Worm (Caenorhabditis elegans): ENCODE data around the gene F07G6.8.
"Not testable (repeated sequence)": the region's sequence is repeated elsewhere in the genome, so short reads cannot be mapped to it uniquely, and the experiment has no call there.

Gene F07G6.8

ce11 chrX:1703840-1704239 is 16.4 kb downstream of the F07G6.8 start, which contains the start of gene C36C9.5:
C36C9.5 (minus strand) TSS chrX:1703940.
- no peak for TF ChIP-seq nhr-6 (tag; optimal IDR thresholded peaks at IDR 0.05)
- TF ChIP-seq ceh-82 (tag; optimal IDR thresholded peaks at IDR 0.05): no peak

ce11 chrX:1703049-1703448 is 17.2 kb downstream of the F07G6.8 start:
- TF ChIP-seq mbf-1 (tag; optimal IDR thresholded peaks at IDR 0.05) (no peak), nhr-10 (tag; optimal IDR thresholded peaks at IDR 0.05) (no peak), lin-39 (tag; optimal IDR thresholded peaks at IDR 0.05) (no peak), lin-11 (tag; optimal IDR thresholded peaks at IDR 0.05) (no peak), nhr-12 (tag; optimal IDR thresholded peaks at IDR 0.05) (no peak), crh-2 (tag; optimal IDR thresholded peaks at IDR 0.05) (no peak), sma-3 (GFP tag; optimal IDR thresholded peaks at IDR 0.05) (no peak), nhr-23 (tag; optimal IDR thresholded peaks at IDR 0.05) (no peak), nhr-11 (tag; optimal IDR thresholded peaks at IDR 0.05) (no peak), nhr-25 (tag; optimal IDR thresholded peaks at IDR 0.05) (no peak)

ce11 chrX:1698476-1698875 is 21.8 kb downstream of the F07G6.8 start:
- TF ChIP-seq elt-3 (tag; optimal IDR thresholded peaks at IDR 0.05) (no peak), nhr-129 (tag; optimal IDR thresholded peaks at IDR 0.05) (no peak), ztf-1 (GFP tag; conservative IDR thresholded peaks at IDR 0.05) (no peak)

DNA sequence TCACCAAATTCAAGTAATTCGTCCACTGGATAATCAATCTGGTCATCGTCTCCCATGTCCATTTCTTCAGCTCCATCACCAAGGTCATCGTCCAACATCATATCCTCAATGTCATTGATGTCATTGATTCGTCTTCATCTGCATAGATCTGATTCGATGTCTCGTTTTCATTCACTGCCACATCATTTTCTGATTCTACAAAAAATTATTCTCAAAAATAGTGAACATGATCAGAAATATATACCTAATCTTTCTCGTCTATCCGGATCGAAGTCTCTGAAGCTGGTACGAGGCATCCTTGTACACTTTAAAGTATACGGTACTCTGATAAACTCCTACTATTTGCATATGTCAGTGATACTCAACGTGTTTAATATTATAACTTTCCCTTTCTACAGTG is 23.4 kb downstream of the F07G6.8 start, which contains the start of gene C36C9.4:
TSS of gene C36C9.4 (minus strand) at position 101 of the 400 bp plus-strand sequence.
- TF ChIP-seq aly-2, C34F6.9, nhr-237 (tag; optimal IDR thresholded peaks at IDR 0.05): not testable (repeated sequence)

DNA sequence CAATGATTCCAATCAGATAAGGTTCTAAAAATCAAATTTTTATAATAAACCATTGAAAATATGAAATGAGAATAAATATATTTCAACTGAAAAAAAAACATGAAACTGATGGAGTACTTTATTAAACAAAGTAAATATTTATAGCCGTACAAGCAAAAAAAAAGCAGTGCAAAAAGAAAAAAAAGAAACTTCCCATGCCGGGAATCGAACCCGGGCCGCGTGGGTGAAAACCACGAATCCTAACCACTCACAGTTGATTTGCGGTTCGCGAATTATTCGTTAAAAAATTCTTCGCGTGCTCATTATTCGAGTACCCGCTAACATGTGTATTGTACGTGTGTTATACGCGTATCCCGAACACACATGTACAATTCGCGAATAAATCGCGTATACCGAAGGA is 29.4 kb downstream of the F07G6.8 start, which contains the start of gene C36C9.6:
TSS of gene C36C9.6 (minus strand) at position 101 of the 400 bp plus-strand sequence.
- TF ChIP-seq unc-62 (GFP tag; optimal IDR thresholded peaks at IDR 0.05); skn-1 (tag; optimal IDR thresholded peaks at IDR 0.05); nhr-6 (tag; optimal IDR thresholded peaks at IDR 0.05): not testable (repeated sequence)

- TF ChIP-seq ceh-82 (tag; optimal IDR thresholded peaks at IDR 0.05); sem-4 (tag; optimal IDR thresholded peaks at IDR 0.05); unc-62 (GFP tag; optimal IDR thresholded peaks at IDR 0.05): not testable (repeated sequence)
These were observed 30.3 kb downstream of the F07G6.8 start, which contains the start of gene C36C9.12 for ce11 chrX:1689996-1690395. C36C9.12 (minus strand) TSS chrX:1690096.

DNA sequence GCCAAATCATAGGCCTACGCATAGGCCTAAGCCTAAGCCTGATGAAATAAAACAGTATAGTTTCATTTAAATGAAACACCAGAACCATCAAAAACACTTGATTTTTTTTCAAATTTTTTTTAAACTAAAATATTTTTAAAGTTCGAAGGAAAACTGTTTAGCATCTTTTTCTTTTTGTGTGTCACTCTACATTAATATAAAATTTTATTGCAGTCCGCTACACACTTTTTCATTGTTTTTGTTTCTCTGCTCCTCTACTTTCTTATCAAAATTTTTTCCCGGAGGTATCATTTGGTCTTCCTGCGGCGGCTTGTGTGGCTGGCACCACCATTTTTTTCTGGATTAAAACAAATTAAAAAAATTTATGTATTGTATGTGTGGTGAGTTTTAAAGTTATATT is 33.2 kb downstream of the F07G6.8 start, which contains the start of gene C36C9.11:
TSS of gene C36C9.11 (plus strand) at position 301 of the 400 bp plus-strand sequence.
- TF ChIP-seq nhr-12, crh-2, gmeb-1 (tag; optimal IDR thresholded peaks at IDR 0.05): not testable (repeated sequence)

DNA sequence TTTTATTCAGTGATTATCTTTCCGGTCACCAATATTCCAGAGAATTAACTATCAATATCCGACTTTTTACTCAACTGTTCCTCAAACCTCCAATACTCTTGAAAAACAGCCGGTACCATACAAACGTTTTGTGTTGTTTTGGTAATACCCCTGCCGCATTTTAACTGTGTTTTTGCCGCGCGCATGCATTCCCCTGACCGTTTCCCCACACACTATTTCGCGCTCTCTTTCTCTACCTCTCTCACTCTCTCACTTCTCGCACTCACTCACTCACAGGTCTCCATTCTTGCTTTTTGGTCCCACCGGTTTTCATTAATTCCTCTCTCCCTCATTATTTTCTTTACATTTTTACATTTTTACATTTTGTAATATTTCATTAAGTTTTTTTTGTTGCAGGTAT is 37.7 kb downstream of the F07G6.8 start, which contains the start of gene meg-4:
TSS of gene meg-4 (plus strand) at position 397 of the 400 bp plus-strand sequence.
- TF ChIP-seq nhr-23 (tag; optimal IDR thresholded peaks at IDR 0.05) (no peak), mbf-1 (tag; optimal IDR thresholded peaks at IDR 0.05) (no peak), snpc-4 (tag; optimal IDR thresholded peaks at IDR 0.05) (no peak), nhr-129 (tag; optimal IDR thresholded peaks at IDR 0.05) (no peak), nhr-10 (tag; optimal IDR thresholded peaks at IDR 0.05) (no peak), crh-2 (tag; optimal IDR thresholded peaks at IDR 0.05) (no peak), lin-39 (tag; optimal IDR thresholded peaks at IDR 0.05) (no peak), nhr-21 (tag; optimal IDR thresholded peaks at IDR 0.05) (no peak), C34F6.9 (tag; optimal IDR thresholded peaks at IDR 0.05) (no peak), peb-1 (tag; optimal IDR thresholded peaks at IDR 0.05) (no peak), unc-62 (GFP tag; optimal IDR thresholded peaks at IDR 0.05) (no peak), lsy-2 (tag; optimal IDR thresholded peaks at IDR 0.05) (no peak), ZK546.5 (tag; optimal IDR thresholded peaks at IDR 0.05) (no peak)

Measured in whole organism, L2 larva.